Worm (Caenorhabditis elegans) whole organism, late embryonic: ENCODE results near the gene faah-2.

Experiments
- C08G9.2 ChIP-seq: sonication (generic microtip); optimal IDR thresholded peaks from 2 replicates; lab custom pipeline; 2016; ENCODE audit warnings: mild to moderate bottlenecking, missing genetic modification characterization, moderate library complexity, missing compliant biosample characterization
- ama-1 ChIP-seq: fragments of 150-350 bp; optimal IDR thresholded peaks from 2 replicates; lab custom pipeline; 2014
- ceh-9 ChIP-seq: sonication (generic microtip); optimal IDR thresholded peaks from 2 replicates; lab custom pipeline; 2016; ENCODE audit warnings: mild to moderate bottlenecking, missing genetic modification characterization, inconsistent platforms, missing compliant biosample characterization
- dmd-4 ChIP-seq: sonication (generic microtip); optimal IDR thresholded peaks from 2 replicates; lab custom pipeline; 2016; ENCODE audit warnings: borderline replicate concordance, missing genetic modification characterization, missing compliant biosample characterization
- elt-2 ChIP-seq: sonication (generic microtip); optimal IDR thresholded peaks from 2 replicates; lab custom pipeline; 2016; ENCODE audit warnings: missing genetic modification reagents, missing genetic modification characterization, missing compliant biosample characterization
- fkh-10 ChIP-seq: fragments of 150-350 bp; optimal IDR thresholded peaks from 2 replicates; lab custom pipeline; 2014; ENCODE audit warnings: missing biosample characterization, missing genetic modification reagents, missing genetic modification characterization
- rnt-1 ChIP-seq: sonication (generic microtip); optimal IDR thresholded peaks from 2 replicates; lab custom pipeline; 2016; ENCODE audit warnings: missing genetic modification characterization, missing compliant biosample characterization
- unc-55 ChIP-seq: sonication (generic microtip); optimal IDR thresholded peaks from 2 replicates; lab custom pipeline; 2017; ENCODE audit warnings: missing biosample characterization, missing genetic modification reagents, missing genetic modification characterization

DNA sequence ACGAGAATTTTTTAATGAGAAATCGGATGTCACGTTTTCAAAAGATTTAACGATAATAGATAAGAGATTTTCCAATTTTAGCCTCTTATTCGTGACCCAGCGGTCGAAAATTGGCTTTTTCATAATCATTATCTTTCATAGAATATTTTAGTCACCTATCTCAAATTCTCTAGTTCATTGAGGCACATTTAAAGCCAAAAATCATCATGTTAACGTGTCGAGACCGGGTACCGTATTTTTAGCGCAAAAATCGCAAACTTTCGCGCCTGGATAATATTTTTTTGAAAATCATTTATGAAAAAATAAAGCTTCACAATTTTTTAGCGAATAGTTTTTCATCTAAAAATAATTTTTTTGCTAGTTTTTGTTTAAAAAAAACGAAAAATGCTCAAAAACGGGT, 13.7 kb downstream of the faah-2 start, which contains the start of gene B0218.7:
- no peak for TF ChIP-seq ama-1 (lab: Kevin White, UChicago)
- TF ChIP-seq C08G9.2: no peak
- no peak for TF ChIP-seq unc-55 (GFP tag; lab: Kevin White, UChicago)
- no peak for TF ChIP-seq dmd-4 (tag; lab: Kevin White, UChicago)
- no peak for TF ChIP-seq elt-2
- no peak for TF ChIP-seq fkh-10 (GFP tag; lab: Kevin White, UChicago)
- no peak for TF ChIP-seq rnt-1 (tag; lab: Kevin White, UChicago)
- TF ChIP-seq ceh-9 (tag; lab: Kevin White, UChicago): no peak
